Worm (Caenorhabditis elegans): ENCODE measurements around the gene acr-17.

DNA sequence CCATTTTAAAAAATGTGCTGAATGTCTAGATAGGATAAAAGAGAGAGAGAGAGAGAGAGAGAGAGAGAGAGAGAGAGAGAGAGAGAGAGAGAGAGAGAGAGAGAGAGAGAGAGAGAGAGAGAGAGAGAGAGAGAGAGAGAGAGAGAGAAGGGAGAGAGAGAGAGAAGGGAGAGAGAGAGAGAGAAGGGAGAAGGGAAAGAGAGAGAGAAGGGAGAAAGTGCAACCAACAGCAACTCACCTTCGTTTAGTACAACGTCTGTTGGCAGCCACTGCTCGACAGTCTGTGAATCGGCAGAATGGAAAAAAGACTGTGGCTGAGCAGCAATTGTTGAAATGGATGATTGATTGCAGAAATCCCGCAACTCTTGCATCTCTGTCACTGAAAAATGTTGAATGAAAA, 15.3 kb downstream of the acr-17 start:
- TF ChIP-seq med-1 (GFP tag; optimal IDR thresholded peaks at IDR 0.05; ENCODE audit: insufficient read depth) = no peak
- no peak for TF ChIP-seq cog-1 (tag; optimal IDR thresholded peaks at IDR 0.05)
